Worm (Caenorhabditis elegans) whole organism, late embryonic: ENCODE measurements around the gene C07B5.3.

Experiments used
- C08G9.2 ChIP-seq: sonication (generic microtip); optimal IDR thresholded peaks from 2 replicates; lab custom pipeline; 2016; ENCODE audit warnings: mild to moderate bottlenecking, missing genetic modification characterization, moderate library complexity, missing compliant biosample characterization
- F13H6.1 ChIP-seq: sonication (generic microtip); optimal IDR thresholded peaks from 2 replicates; lab custom pipeline; 2016; ENCODE audit warnings: missing genetic modification characterization, missing compliant biosample characterization
- T23F11.4 ChIP-seq: fragments of 200-800 bp; sonication (Bioruptor generic); optimal IDR thresholded peaks from 2 replicates; lab custom pipeline; 2018; ENCODE audit warnings: mild to moderate bottlenecking, missing genetic modification characterization, missing compliant biosample characterization
- Y22D7AL.16 ChIP-seq: sonication (generic microtip); optimal IDR thresholded peaks from 2 replicates; lab custom pipeline; 2016; ENCODE audit warnings: missing genetic modification characterization, missing compliant biosample characterization
- ceh-14 ChIP-seq: sonication (generic microtip); optimal IDR thresholded peaks from 2 replicates; lab custom pipeline; 2016; ENCODE audit warnings: missing genotype, missing genetic modification characterization, missing compliant biosample characterization
- ceh-18 ChIP-seq: sonication (generic microtip); optimal IDR thresholded peaks from 2 replicates; lab custom pipeline; 2016; ENCODE audit warnings: missing genetic modification characterization, missing compliant biosample characterization
- ceh-19 ChIP-seq: fragments of 200-800 bp; sonication (Bioruptor generic); optimal IDR thresholded peaks from 2 replicates; lab custom pipeline; 2018; ENCODE audit warnings: mild to moderate bottlenecking, missing genetic modification characterization, missing compliant biosample characterization
- ceh-2 ChIP-seq: sonication (generic microtip); optimal IDR thresholded peaks from 2 replicates; lab custom pipeline; 2016; ENCODE audit warnings: missing genotype, missing genetic modification characterization, missing compliant biosample characterization
- ceh-31 ChIP-seq: sonication (generic microtip); optimal IDR thresholded peaks from 2 replicates; lab custom pipeline; 2016; ENCODE audit warnings: missing genetic modification characterization, missing compliant biosample characterization
- ceh-48 ChIP-seq: sonication (generic microtip); optimal IDR thresholded peaks from 2 replicates; lab custom pipeline; 2016; ENCODE audit warnings: missing genetic modification characterization, inconsistent platforms, missing compliant biosample characterization
- ceh-9 ChIP-seq: sonication (generic microtip); optimal IDR thresholded peaks from 2 replicates; lab custom pipeline; 2016; ENCODE audit warnings: mild to moderate bottlenecking, missing genetic modification characterization, inconsistent platforms, missing compliant biosample characterization
- che-1 ChIP-seq: sonication (generic microtip); optimal IDR thresholded peaks from 2 replicates; lab custom pipeline; 2016; ENCODE audit warnings: mild to moderate bottlenecking, missing genetic modification characterization, missing compliant biosample characterization
- dve-1 ChIP-seq: sonication (generic microtip); optimal IDR thresholded peaks from 2 replicates; lab custom pipeline; 2017; ENCODE audit warnings: antibody characterized with exemption, mild to moderate bottlenecking, missing genetic modification characterization, missing compliant biosample characterization
- elt-2 ChIP-seq: sonication (generic microtip); optimal IDR thresholded peaks from 2 replicates; lab custom pipeline; 2016; ENCODE audit warnings: missing genetic modification reagents, missing genetic modification characterization, missing compliant biosample characterization
- fkh-10 ChIP-seq: fragments of 150-350 bp; optimal IDR thresholded peaks from 2 replicates; lab custom pipeline; 2014; ENCODE audit warnings: missing biosample characterization, missing genetic modification reagents, missing genetic modification characterization
- fkh-6 ChIP-seq: sonication (generic microtip); optimal IDR thresholded peaks from 2 replicates; lab custom pipeline; 2016; ENCODE audit warnings: missing genetic modification characterization, missing compliant biosample characterization
- gmeb-2 ChIP-seq: sonication (generic microtip); optimal IDR thresholded peaks from 2 replicates; lab custom pipeline; 2016; ENCODE audit warnings: missing genetic modification characterization, inconsistent platforms, missing compliant biosample characterization
- hlh-13 ChIP-seq: fragments of 200-800 bp; sonication (Bioruptor generic); optimal IDR thresholded peaks from 2 replicates; lab custom pipeline; 2018; ENCODE audit warnings: mild to moderate bottlenecking, missing genetic modification characterization, missing compliant biosample characterization
- hlh-15 ChIP-seq: sonication (generic microtip); optimal IDR thresholded peaks from 2 replicates; lab custom pipeline; 2016; ENCODE audit warnings: missing genetic modification characterization, missing compliant biosample characterization
- hlh-30 ChIP-seq: sonication (generic microtip); optimal IDR thresholded peaks from 2 replicates; lab custom pipeline; 2017; ENCODE audit warnings: antibody characterized with exemption, missing genetic modification characterization, missing compliant biosample characterization; ENCODE audit not compliant: insufficient read depth
- hlh-8 ChIP-seq: sonication (generic microtip); optimal IDR thresholded peaks from 2 replicates; lab custom pipeline; 2016; ENCODE audit warnings: missing genotype, missing genetic modification characterization, missing compliant biosample characterization
- lim-6 ChIP-seq: sonication (generic microtip); optimal IDR thresholded peaks from 2 replicates; lab custom pipeline; 2016; ENCODE audit warnings: missing genetic modification characterization, missing compliant biosample characterization
- lin-11 ChIP-seq: fragments of 200-800 bp; sonication (Bioruptor generic); optimal IDR thresholded peaks from 2 replicates; lab custom pipeline; 2018; ENCODE audit warnings: mild to moderate bottlenecking, missing genetic modification characterization, missing compliant biosample characterization
- mec-3 ChIP-seq: sonication (generic microtip); optimal IDR thresholded peaks from 2 replicates; lab custom pipeline; 2016; ENCODE audit warnings: borderline replicate concordance, missing genetic modification characterization, missing compliant biosample characterization
- nfya-1 ChIP-seq: sonication (generic microtip); optimal IDR thresholded peaks from 2 replicates; lab custom pipeline; 2017; ENCODE audit warnings: missing genetic modification characterization, mild to moderate bottlenecking, missing compliant biosample characterization, antibody characterized with exemption, moderate library complexity
- nhr-11 ChIP-seq: fragments of 150-350 bp; optimal IDR thresholded peaks from 2 replicates; lab custom pipeline; 2014; ENCODE audit warnings: missing biosample characterization, missing genetic modification characterization
- odd-2 ChIP-seq: sonication (generic microtip); optimal IDR thresholded peaks from 2 replicates; lab custom pipeline; 2017; ENCODE audit warnings: antibody characterized with exemption, mild to moderate bottlenecking, missing genetic modification characterization, missing compliant biosample characterization
- pha-2 ChIP-seq: sonication (generic microtip); optimal IDR thresholded peaks from 2 replicates; lab custom pipeline; 2017; ENCODE audit warnings: mild to moderate bottlenecking, missing genetic modification characterization, missing compliant biosample characterization
- pqm-1 ChIP-seq: sonication (generic microtip); optimal IDR thresholded peaks from 2 replicates; lab custom pipeline; 2016; ENCODE audit warnings: missing genetic modification characterization, missing compliant biosample characterization
- pros-1 ChIP-seq: fragments of 150-350 bp; optimal IDR thresholded peaks from 2 replicates; lab custom pipeline; 2014; ENCODE audit warnings: missing biosample characterization, missing genetic modification reagents, missing genetic modification characterization
- rnt-1 ChIP-seq: sonication (generic microtip); optimal IDR thresholded peaks from 2 replicates; lab custom pipeline; 2016; ENCODE audit warnings: missing genetic modification characterization, missing compliant biosample characterization
- sdc-2 ChIP-seq: sonication (generic microtip); optimal IDR thresholded peaks from 2 replicates; lab custom pipeline; 2016; ENCODE audit warnings: missing genotype, missing genetic modification characterization, missing compliant biosample characterization
- tbx-7 ChIP-seq: sonication (generic microtip); optimal IDR thresholded peaks from 2 replicates; lab custom pipeline; 2016; ENCODE audit warnings: missing genotype, missing genetic modification characterization, missing compliant biosample characterization
- ttx-3 ChIP-seq: sonication (generic microtip); optimal IDR thresholded peaks from 2 replicates; lab custom pipeline; 2016; ENCODE audit warnings: missing genetic modification reagents, missing genetic modification characterization, missing compliant biosample characterization
- unc-3 ChIP-seq, 2 experiments: fragments of 200-800 bp in 1 of 2; sonication (Bioruptor generic) in 1 of 2; sonication (generic microtip) in 1 of 2; conservative IDR thresholded peaks in 1 of 2; optimal IDR thresholded peaks in 1 of 2; 2 replicates each; pipeline versions ENCODE4 v1.3.6 to Lab custom; 2016 to 2022; ENCODE audit warnings: missing compliant biosample characterization in 2 of 2, missing genetic modification characterization in 2 of 2, missing genetic modification reagents in 1 of 2
- unc-42 ChIP-seq: sonication (generic microtip); optimal IDR thresholded peaks from 2 replicates; lab custom pipeline; 2016; ENCODE audit warnings: missing genotype, missing genetic modification characterization, missing compliant biosample characterization
- unc-86 ChIP-seq: sonication (generic microtip); optimal IDR thresholded peaks from 2 replicates; lab custom pipeline; 2016; ENCODE audit warnings: missing genetic modification characterization, missing compliant biosample characterization

The C07B5.3 gene

DNA sequence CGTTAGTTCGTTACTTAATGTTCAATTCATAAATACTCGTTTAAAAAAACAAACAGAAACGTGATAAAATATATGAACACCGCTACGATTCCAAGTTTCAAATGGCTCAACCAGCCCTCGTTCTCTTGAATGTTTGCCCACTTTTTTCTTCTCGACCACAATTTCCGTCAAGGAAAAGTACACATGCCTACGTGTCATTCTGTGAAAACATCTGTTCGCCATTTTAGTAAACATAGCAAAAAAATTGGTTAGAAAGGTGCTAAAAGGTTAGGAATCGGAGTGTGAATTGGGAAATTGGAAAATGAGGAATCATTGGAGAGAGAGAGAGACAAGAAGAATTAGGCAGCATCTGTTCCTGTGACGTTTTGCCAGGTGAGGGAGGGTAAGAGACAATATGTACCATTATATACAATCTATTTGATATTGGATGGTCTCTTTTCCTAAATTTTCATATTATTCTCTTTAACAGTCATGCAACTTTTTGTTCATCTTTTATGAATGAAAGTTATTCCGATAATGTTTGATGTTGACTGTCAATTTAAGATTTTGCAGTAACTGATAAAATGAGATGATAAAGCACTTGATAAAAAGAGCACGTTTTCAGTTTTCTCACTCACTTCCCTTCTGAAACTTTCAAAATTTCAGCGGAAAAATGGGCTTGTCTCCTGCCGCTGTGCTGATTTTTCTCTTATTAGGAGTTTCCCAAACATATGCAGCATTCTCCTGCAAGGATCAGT is 16.4 kb upstream of the C07B5.3 start, which contains the start of gene nuc-1:
Gene nuc-1, plus strand, starts transcription at position 612 of the 737 bp plus-strand sequence.
- TF ChIP-seq elt-2 (tag; lab: Kevin White, UChicago) (peak; percentile 16), ceh-2 (tag; lab: Kevin White, UChicago) (no peak), ceh-19 (GFP tag; lab: Kevin White, UChicago) (no peak)

DNA sequence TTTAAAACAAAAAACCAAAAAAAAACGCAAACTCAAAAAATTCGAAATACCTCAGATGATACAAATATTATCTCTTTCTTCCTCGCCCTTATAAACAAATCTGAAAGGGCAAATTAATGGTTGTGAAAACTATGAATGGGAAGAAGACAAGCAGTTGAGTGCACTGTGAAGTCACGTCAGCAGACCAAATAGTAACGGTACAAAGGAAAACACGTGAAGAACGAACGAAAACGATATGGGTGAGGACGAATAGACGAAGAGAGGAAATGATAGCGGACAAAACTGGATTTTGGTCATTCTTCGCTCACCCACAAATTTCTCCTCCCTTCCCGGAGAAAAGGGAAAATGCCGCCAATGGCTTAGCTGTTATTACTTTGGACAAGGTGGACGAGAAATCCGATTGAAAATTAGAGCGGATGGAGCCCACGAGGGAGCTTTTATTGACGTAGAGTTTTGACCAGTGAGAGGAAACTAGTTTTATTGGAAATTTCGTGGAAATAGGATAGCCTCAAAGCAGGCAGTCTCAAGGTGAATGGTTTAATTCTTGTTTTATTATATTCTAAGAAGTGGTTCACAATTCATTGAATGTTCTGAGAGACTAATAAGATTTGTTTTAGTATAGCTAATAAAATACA is 14.6 kb upstream of the C07B5.3 start:
- TF ChIP-seq nhr-11, result no peak
- no peak for TF ChIP-seq che-1
- TF ChIP-seq lim-6 (tag; lab: Kevin White, UChicago), result no peak
- TF ChIP-seq elt-2 (tag; lab: Kevin White, UChicago), result no peak
- no peak for TF ChIP-seq fkh-10 (GFP tag; lab: Kevin White, UChicago)
- TF ChIP-seq tbx-7 (tag; lab: Kevin White, UChicago), result no peak

DNA sequence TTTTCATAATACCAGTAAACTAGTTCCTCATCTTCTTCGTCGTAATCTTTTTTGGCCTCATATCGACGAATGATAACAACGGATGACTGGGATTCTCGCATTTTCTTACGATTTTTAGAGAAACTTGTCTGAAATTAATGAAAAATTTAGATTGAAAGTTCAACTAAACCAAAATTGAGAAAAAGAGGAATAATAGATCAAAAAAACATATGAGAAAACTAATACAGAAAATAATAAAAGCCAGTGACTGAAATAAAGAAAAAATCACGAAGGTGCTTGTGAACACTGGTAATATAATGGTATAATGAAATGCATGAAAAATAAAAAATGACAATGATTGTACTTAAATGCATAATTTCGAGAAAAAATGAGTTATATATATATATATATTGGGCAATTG is 13.6 kb upstream of the C07B5.3 start, which contains the start of gene C07B5.8:
Gene C07B5.8, minus strand, starts transcription at position 101 of the 400 bp plus-strand sequence.
- TF ChIP-seq ceh-14 (no peak), T23F11.4 (GFP tag; lab: Kevin White, UChicago) (no peak), fkh-6 (tag; lab: Kevin White, UChicago) (no peak), sdc-2 (tag; lab: Kevin White, UChicago) (no peak), ceh-31 (tag; lab: Kevin White, UChicago) (no peak), unc-3 (GFP tag; conservative IDR thresholded peaks at IDR 0.05; lab: Robert Waterston, UW) (no peak), unc-3 (tag; optimal IDR thresholded peaks at IDR 0.05; lab: Kevin White, UChicago) (no peak), hlh-15 (no peak), ceh-18 (tag; lab: Kevin White, UChicago) (no peak), che-1 (no peak), unc-42 (no peak), nhr-11 (no peak), pqm-1 (tag; lab: Kevin White, UChicago) (no peak), ceh-48 (tag; lab: Kevin White, UChicago) (no peak), ceh-9 (tag; lab: Kevin White, UChicago) (no peak)
- TF ChIP-seq, all 69 proteins: peak for 0

DNA sequence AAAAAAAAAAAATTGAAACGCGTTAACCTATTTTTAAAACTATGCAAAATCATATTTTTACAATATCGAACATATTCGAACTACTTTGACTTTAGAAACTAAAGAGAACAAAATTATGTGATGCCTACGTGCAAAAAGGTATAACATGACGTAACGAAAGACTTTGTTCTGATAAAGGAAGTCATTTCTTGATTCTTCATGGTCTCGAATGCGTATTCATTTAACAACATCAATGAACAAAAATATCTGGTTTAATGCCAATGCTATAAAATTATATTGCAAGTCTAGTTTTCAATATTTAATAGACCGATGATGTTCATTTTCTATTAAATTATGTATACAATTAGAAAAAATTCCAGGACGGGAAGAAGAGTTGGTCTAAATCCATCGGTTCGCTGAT is 13.0 kb upstream of the C07B5.3 start:
- TF ChIP-seq ceh-31 (tag; lab: Kevin White, UChicago) (no peak), lim-6 (tag; lab: Kevin White, UChicago) (no peak), hlh-13 (GFP tag; lab: Kevin White, UChicago) (no peak), mec-3 (tag; lab: Kevin White, UChicago) (no peak), pha-2 (tag; lab: Kevin White, UChicago) (no peak), ceh-48 (tag; lab: Kevin White, UChicago) (no peak), nfya-1 (tag; lab: Kevin White, UChicago) (no peak), F13H6.1 (tag; lab: Kevin White, UChicago) (no peak), pros-1 (tag; lab: Kevin White, UChicago) (no peak), C08G9.2 (tag; lab: Kevin White, UChicago) (no peak), rnt-1 (tag; lab: Kevin White, UChicago) (no peak), dve-1 (tag; lab: Kevin White, UChicago) (no peak)

DNA sequence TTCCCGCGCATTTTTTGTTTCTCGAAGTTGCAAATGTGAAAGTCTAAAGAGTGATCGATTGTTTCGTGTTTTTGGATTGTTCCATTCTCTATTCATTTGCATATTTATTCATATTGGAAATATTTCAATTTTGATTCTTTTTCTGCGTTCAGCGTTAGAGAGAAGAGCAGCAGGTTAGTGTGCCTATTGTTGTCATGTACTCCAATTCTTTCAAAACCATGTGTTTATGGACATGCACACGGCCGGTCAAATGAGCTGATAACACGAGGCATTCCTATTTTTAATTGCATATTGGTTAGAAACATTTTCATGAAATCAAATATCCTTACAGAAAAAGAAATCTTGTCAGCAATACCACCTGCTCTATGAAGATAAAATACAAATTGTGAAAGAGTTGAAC is 8.6 kb upstream of the C07B5.3 start:
- TF ChIP-seq gmeb-2 (tag; lab: Kevin White, UChicago), result no peak
- TF ChIP-seq hlh-8, result no peak
- no peak for TF ChIP-seq lin-11 (tag; lab: Kevin White, UChicago)
- TF ChIP-seq ttx-3 (tag; lab: Kevin White, UChicago), result no peak
- TF ChIP-seq tbx-7 (tag; lab: Kevin White, UChicago), result no peak
- TF ChIP-seq unc-86 (tag; lab: Kevin White, UChicago), result no peak
- TF ChIP-seq sdc-2 (tag; lab: Kevin White, UChicago), result no peak
- no peak for TF ChIP-seq odd-2
- TF ChIP-seq ceh-31 (tag; lab: Kevin White, UChicago), result no peak
- no peak for TF ChIP-seq Y22D7AL.16 (tag; lab: Kevin White, UChicago)
- TF ChIP-seq T23F11.4 (GFP tag; lab: Kevin White, UChicago), result no peak
- TF ChIP-seq hlh-30, result no peak
